Worm (Caenorhabditis elegans): ENCODE measurements around the gene srt-59.
A peak's percentile ranks its signal among the peaks of the same experiment; 100 is the strongest.

srt-59 gene

DNA sequence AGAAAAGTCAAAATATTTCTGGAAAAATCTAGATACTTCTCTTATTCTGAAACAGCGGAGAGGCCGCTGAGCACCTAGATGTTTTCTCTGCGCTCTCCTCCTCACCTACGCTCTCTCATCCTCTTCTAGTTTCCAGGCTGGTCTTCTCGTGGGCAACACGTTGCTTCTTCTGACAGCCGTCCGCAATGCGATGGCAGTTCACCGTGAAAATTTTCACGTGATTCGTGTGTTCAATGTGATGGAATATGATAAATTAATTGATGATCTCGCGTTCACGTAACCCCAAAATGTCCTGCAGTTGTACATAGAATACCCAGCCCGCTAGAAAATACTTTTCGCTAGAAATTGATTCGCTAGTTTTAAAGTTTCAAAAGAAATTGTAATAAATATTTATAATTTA lies 32.1 kb upstream of the srt-59 start:
- TF ChIP-seq hmg-11 (tag; optimal IDR thresholded peaks at IDR 0.05): no peak
- TF ChIP-seq lin-15B (tag; optimal IDR thresholded peaks at IDR 0.05): no peak
- TF ChIP-seq ceh-9 (tag; optimal IDR thresholded peaks at IDR 0.05): no peak
- no peak for TF ChIP-seq unc-39 (tag; optimal IDR thresholded peaks at IDR 0.05)
- TF ChIP-seq nhr-77 (tag; optimal IDR thresholded peaks at IDR 0.05): no peak
- TF ChIP-seq snpc-4 (tag; optimal IDR thresholded peaks at IDR 0.05): no peak
- TF ChIP-seq skn-1 (tag; optimal IDR thresholded peaks at IDR 0.05): no peak
- TF ChIP-seq tbx-2 (tag; optimal IDR thresholded peaks at IDR 0.05): no peak
- TF ChIP-seq ama-1 (optimal IDR thresholded peaks at IDR 0.05): no peak
- no peak for TF ChIP-seq jun-1 (tag; optimal IDR thresholded peaks at IDR 0.05)
- TF ChIP-seq fos-1 (tag; optimal IDR thresholded peaks at IDR 0.05): no peak
- TF ChIP-seq nfya-1 (tag; optimal IDR thresholded peaks at IDR 0.05; ENCODE audit: insufficient read depth): no peak
- TF ChIP-seq elt-2 (tag; optimal IDR thresholded peaks at IDR 0.05): no peak
- no peak for TF ChIP-seq nhr-11 (tag; optimal IDR thresholded peaks at IDR 0.05)

DNA sequence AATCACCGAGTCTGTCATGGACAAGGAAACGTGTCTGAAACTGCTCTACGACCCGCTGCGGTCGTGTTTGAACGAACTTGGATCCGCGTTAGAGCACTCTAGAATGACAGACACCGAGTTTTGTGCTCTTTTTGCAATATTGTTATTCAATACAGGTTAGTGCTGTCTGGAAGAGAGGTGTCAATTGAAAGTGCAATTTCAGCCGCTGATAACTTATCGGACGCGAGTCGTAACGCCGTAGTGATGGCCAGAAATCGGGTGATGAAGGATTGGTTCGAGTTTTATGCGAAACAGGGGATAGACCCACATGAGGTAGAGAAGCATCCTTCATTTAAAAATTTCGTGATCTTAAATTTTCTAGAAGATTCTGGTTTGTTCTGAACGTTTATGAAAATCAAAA lies 30.4 kb upstream of the srt-59 start:
- no peak for TF ChIP-seq daf-12 (tag; optimal IDR thresholded peaks at IDR 0.05)
- TF ChIP-seq ztf-11 (tag; optimal IDR thresholded peaks at IDR 0.05): no peak
- peak; percentile 29 for TF ChIP-seq elt-2 (tag; optimal IDR thresholded peaks at IDR 0.05)
- no peak for TF ChIP-seq R02D3.7 (tag; optimal IDR thresholded peaks at IDR 0.05)

ce11 chrIV:630598-630997 lies 29.1 kb upstream of the srt-59 start:
- no peak for TF ChIP-seq nhr-237 (tag; optimal IDR thresholded peaks at IDR 0.05)

DNA sequence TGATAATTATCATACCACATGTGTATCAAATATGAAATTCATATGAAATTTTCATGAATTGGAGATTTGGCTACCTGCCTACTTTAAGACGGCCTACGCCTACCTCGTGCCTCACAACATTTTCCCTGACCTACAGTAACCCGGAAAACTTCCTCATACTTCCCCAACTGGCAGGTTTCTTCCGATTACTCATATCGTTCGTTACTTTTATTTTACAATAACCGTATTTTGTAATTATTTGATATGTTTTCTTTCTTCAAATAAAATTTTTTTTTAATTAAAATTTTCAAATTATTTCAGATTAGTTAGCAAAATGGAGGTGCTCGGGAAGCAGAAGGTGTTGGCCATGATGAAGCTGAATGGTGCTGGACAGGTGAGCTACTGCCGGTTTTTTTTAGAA lies 25.7 kb upstream of the srt-59 start, which contains the start of gene nhr-76:
nhr-76 (plus strand) TSS at position 301 of the 400 bp plus-strand sequence.
- TF ChIP-seq ceh-28 (tag; optimal IDR thresholded peaks at IDR 0.05) (no peak), nhr-25 (tag; optimal IDR thresholded peaks at IDR 0.05) (no peak), mdl-1 (tag; optimal IDR thresholded peaks at IDR 0.05) (no peak), ama-1 (optimal IDR thresholded peaks at IDR 0.05) (no peak), sea-2 (GFP tag; optimal IDR thresholded peaks at IDR 0.05) (no peak), fkh-10 (GFP tag; optimal IDR thresholded peaks at IDR 0.05) (no peak), pha-4 (tag; optimal IDR thresholded peaks at IDR 0.05) (no peak), ceh-16 (tag; optimal IDR thresholded peaks at IDR 0.05) (no peak), nhr-23 (tag; optimal IDR thresholded peaks at IDR 0.05) (no peak), ceh-9 (tag; optimal IDR thresholded peaks at IDR 0.05) (no peak), nhr-11 (tag; optimal IDR thresholded peaks at IDR 0.05) (no peak), pqm-1 (tag; optimal IDR thresholded peaks at IDR 0.05) (no peak)

ce11 chrIV:625947-626548 lies 24.6 kb upstream of the srt-59 start:
- TF ChIP-seq pqm-1 (tag; optimal IDR thresholded peaks at IDR 0.05) (no peak), hmg-11 (tag; optimal IDR thresholded peaks at IDR 0.05) (no peak), egl-27 (tag; optimal IDR thresholded peaks at IDR 0.05) (no peak), lin-15B (tag; optimal IDR thresholded peaks at IDR 0.05) (no peak), mdl-1 (tag; optimal IDR thresholded peaks at IDR 0.05) (no peak)

DNA sequence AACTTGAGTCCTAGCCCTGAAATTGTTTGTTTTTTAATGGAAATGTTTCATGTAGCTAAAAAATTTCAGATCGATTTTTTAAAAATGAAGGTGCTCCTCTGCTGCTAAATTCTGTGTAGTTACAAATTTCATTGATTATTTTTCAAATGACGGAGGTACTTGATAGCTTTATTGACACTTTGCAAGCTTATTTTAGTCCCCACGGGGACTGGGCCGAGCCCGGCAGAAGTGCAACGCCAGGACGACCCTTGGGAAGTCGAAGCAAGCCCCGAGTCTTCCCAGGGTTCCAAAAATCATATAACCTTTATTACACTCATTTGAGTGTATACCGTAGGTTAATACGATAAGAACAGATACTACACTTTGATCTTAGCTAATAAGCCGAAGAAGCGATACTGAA lies 22.4 kb upstream of the srt-59 start:
- no peak for TF ChIP-seq ceh-9 (tag; optimal IDR thresholded peaks at IDR 0.05)
- no peak for TF ChIP-seq pha-4 (tag; optimal IDR thresholded peaks at IDR 0.05)
- TF ChIP-seq zag-1 (tag; optimal IDR thresholded peaks at IDR 0.05): no peak
- TF ChIP-seq daf-12 (tag; optimal IDR thresholded peaks at IDR 0.05): no peak
- TF ChIP-seq nhr-77 (tag; optimal IDR thresholded peaks at IDR 0.05): no peak
- TF ChIP-seq nhr-25 (tag; optimal IDR thresholded peaks at IDR 0.05): no peak
- TF ChIP-seq R02D3.7 (tag; optimal IDR thresholded peaks at IDR 0.05): no peak
- no peak for TF ChIP-seq unc-62 (GFP tag; optimal IDR thresholded peaks at IDR 0.05)
- TF ChIP-seq nfya-1 (tag; optimal IDR thresholded peaks at IDR 0.05; ENCODE audit: insufficient read depth): no peak
- no peak for TF ChIP-seq nhr-67 (tag; optimal IDR thresholded peaks at IDR 0.05)
- TF ChIP-seq fkh-2 (tag; optimal IDR thresholded peaks at IDR 0.05): no peak
- TF ChIP-seq hmg-11 (tag; optimal IDR thresholded peaks at IDR 0.05): no peak
- TF ChIP-seq eor-1 (tag; optimal IDR thresholded peaks at IDR 0.05): no peak
- no peak for TF ChIP-seq nhr-43 (tag; optimal IDR thresholded peaks at IDR 0.05; ENCODE audit: poor library complexity, severe bottlenecking)
- no peak for TF ChIP-seq tbx-2 (tag; optimal IDR thresholded peaks at IDR 0.05)
- no peak for TF ChIP-seq mml-1 (tag; optimal IDR thresholded peaks at IDR 0.05)
- TF ChIP-seq aly-2 (tag; optimal IDR thresholded peaks at IDR 0.05): no peak
- TF ChIP-seq sea-2 (GFP tag; optimal IDR thresholded peaks at IDR 0.05): no peak

Measured in whole organism, L3 larva.